Worm (Caenorhabditis elegans): Measurements from ENCODE around the gene srsx-25.

DNA sequence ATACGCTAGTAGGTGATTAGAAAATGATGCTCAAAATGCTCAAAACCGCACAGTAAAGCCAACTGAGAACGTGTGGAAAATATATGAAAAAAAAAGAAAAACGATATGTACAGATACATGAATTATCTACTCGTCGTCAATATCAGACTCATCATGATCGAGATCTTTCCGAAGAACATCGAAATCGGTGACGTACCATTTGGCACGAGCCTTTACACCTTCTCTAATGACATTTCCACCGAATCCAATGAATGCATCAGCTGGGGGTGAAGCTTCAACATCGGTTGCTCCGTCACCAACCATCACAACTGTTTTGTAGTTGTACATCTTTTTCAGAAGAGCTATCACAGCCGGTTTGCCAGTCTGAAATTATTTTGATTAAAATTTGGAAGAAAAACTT, 24.3 kb downstream of the srsx-25 start:
- no peak for TF ChIP-seq flt-1 (GFP tag; IDR thresholded peaks at IDR 0.05)
- TF ChIP-seq cog-1 (tag; optimal IDR thresholded peaks at IDR 0.05) = no peak
- no peak for TF ChIP-seq tab-1 (GFP tag; IDR thresholded peaks at IDR 0.05)
- no peak for TF ChIP-seq T22C8.4 (GFP tag; IDR thresholded peaks at IDR 0.05)
